Worm (Caenorhabditis elegans) whole organism, L4 larva: ENCODE measurements around the gene Y45F10D.7.

Experiments used
- Y5F2A.4 ChIP-seq: fragments of 200-800 bp; sonication (Bioruptor generic); optimal IDR thresholded peaks from 2 replicates; lab custom pipeline; 2018; ENCODE audit warnings: mild to moderate bottlenecking, missing genetic modification characterization, missing compliant biosample characterization
- ZK546.5 ChIP-seq, 2 experiments: sonication (generic microtip); optimal IDR thresholded peaks; 2 replicates each; lab custom pipeline; 2017; ENCODE audit warnings: missing biosample characterization in 2 of 2, missing genetic modification characterization in 2 of 2
- ceh-82 ChIP-seq: sonication (generic microtip); optimal IDR thresholded peaks from 2 replicates; lab custom pipeline; 2017; ENCODE audit warnings: missing biosample characterization, missing genetic modification characterization
- daf-19 ChIP-seq: fragments of 200-800 bp; sonication (Bioruptor generic); conservative IDR thresholded peaks from 2 replicates; pipeline ENCODE4 v1.3.6; 2022; ENCODE audit warnings: missing genetic modification characterization, missing compliant biosample characterization
- daf-8 ChIP-seq: fragments of 200-800 bp; sonication (Bioruptor generic); IDR thresholded peaks from 2 replicates; pipeline ENCODE4 v1.3.6; 2022; ENCODE audit warnings: missing genetic modification characterization, missing compliant biosample characterization
- lin-38 ChIP-seq: fragments of 200-800 bp; sonication (Bioruptor generic); IDR thresholded peaks from 2 replicates; pipeline ENCODE4 v1.3.6; 2022; ENCODE audit warnings: missing genetic modification reagents, missing genetic modification characterization, missing compliant biosample characterization
- unc-39 ChIP-seq: sonication (generic microtip); optimal IDR thresholded peaks from 2 replicates; lab custom pipeline; 2017; ENCODE audit warnings: missing biosample characterization, missing genetic modification characterization
- unc-62 ChIP-seq, 3 experiments: fragments of 150-350 bp in 1 of 3; sonication (generic microtip); optimal IDR thresholded peaks in 2 of 3; peaks in 1 of 3; 1 replicate in 1 of 3; 2 replicates in 2 of 3; lab custom pipeline; 2014 to 2017; ENCODE audit warnings: missing biosample characterization in 3 of 3, missing genetic modification characterization in 3 of 3, missing genetic modification reagents in 3 of 3, missing genotype in 1 of 3
- ztf-11 ChIP-seq: fragments of 150-350 bp; optimal IDR thresholded peaks from 2 replicates; lab custom pipeline; 2014; ENCODE audit warnings: missing biosample characterization, missing genetic modification characterization

- no peak for TF ChIP-seq ZK546.5 (tag; optimal IDR thresholded peaks at IDR 0.05; lab: Kevin White, UChicago)
- peak in 1 of 2 experiments; percentile 59 for TF ChIP-seq unc-62 (GFP tag; optimal IDR thresholded peaks at IDR 0.05 in 1 of 2; lab: Kevin White, UChicago)
- no peak for TF ChIP-seq unc-62 (tag; optimal IDR thresholded peaks at IDR 0.05; lab: Kevin White, UChicago)
- TF ChIP-seq unc-39 (tag; lab: Kevin White, UChicago): no peak
- no peak for TF ChIP-seq Y5F2A.4 (GFP tag; lab: Kevin White, UChicago)
- no peak for TF ChIP-seq daf-19 (GFP tag; lab: Robert Waterston, UW)
- peak; percentile 41; the same call in 1 of the 2 replicates for TF ChIP-seq lin-38 (GFP tag; lab: Robert Waterston, UW)
- no peak for TF ChIP-seq daf-8 (GFP tag; lab: Robert Waterston, UW)
- no peak for TF ChIP-seq ztf-11 (tag; lab: Kevin White, UChicago)
- no peak for TF ChIP-seq ceh-82
These were observed 6.7 kb downstream of the Y45F10D.7 start for ce11 chrIV:13795249-13795909.
